Worm (Caenorhabditis elegans): ENCODE data around the gene fbxb-50.

ce11 chrII:1584140-1584539 lies 27.9 kb downstream of the fbxb-50 start, which contains the start of gene clec-21:
- TF ChIP-seq unc-55 (GFP tag; optimal IDR thresholded peaks at IDR 0.05) (no peak), unc-39 (tag; optimal IDR thresholded peaks at IDR 0.05) (no peak), lin-13 (GFP tag; optimal IDR thresholded peaks at IDR 0.05) (no peak), nhr-12 (tag; optimal IDR thresholded peaks at IDR 0.05) (no peak), fos-1 (tag; optimal IDR thresholded peaks at IDR 0.05) (no peak), lin-11 (tag; optimal IDR thresholded peaks at IDR 0.05) (no peak), egl-27 (tag; optimal IDR thresholded peaks at IDR 0.05) (no peak), nhr-23 (tag; optimal IDR thresholded peaks at IDR 0.05) (no peak), mdl-1 (tag; optimal IDR thresholded peaks at IDR 0.05) (no peak), crh-2 (tag; optimal IDR thresholded peaks at IDR 0.05) (no peak), ztf-11 (tag; optimal IDR thresholded peaks at IDR 0.05) (no peak), dmd-4 (tag; optimal IDR thresholded peaks at IDR 0.05) (no peak)
